Fruit fly (Drosophila melanogaster) whole organism, wandering third instar larva: ENCODE data around the gene RhoGAP92B.
A peak's percentile ranks its signal among the peaks of the same experiment; 100 is the strongest.

ENCODE experiments used
- Abd-B ChIP-seq: fragments of >200 bp; optimal IDR thresholded peaks from 2 replicates; lab custom pipeline; 2017; ENCODE audit warnings: missing biosample characterization, missing genetic modification characterization
- CG32264 ChIP-seq: fragments of 200-800 bp; sonication (Bioruptor generic); optimal IDR thresholded peaks from 2 replicates; lab custom pipeline; 2016; ENCODE audit warnings: missing biosample characterization, missing genetic modification characterization
- CG9705 ChIP-seq: fragments of 200-800 bp; sonication (Bioruptor generic); optimal IDR thresholded peaks from 2 replicates; lab custom pipeline; 2018; ENCODE audit warnings: missing biosample characterization, mild to moderate bottlenecking, missing genetic modification characterization
- Dfd ChIP-seq: fragments of >200 bp; optimal IDR thresholded peaks from 2 replicates; lab custom pipeline; 2017; ENCODE audit warnings: missing biosample characterization, missing genetic modification characterization
- Dif ChIP-seq: fragments of 200-275, 200-300 bp; sonication (Bioruptor generic); optimal IDR thresholded peaks from 2 replicates; lab custom pipeline; 2018; ENCODE audit warnings: missing biosample characterization, missing genetic modification characterization; ENCODE audit not compliant: partially characterized antibody
- HLH106 ChIP-seq: fragments of 200-800 bp; optimal IDR thresholded peaks from 3 replicates; lab custom pipeline; 2019; ENCODE audit warnings: missing biosample characterization, mild to moderate bottlenecking, missing genetic modification characterization, moderate library complexity
- Hnf4 ChIP-seq: fragments of 200-800 bp; sonication (Bioruptor generic); optimal IDR thresholded peaks from 2 replicates; lab custom pipeline; 2016; ENCODE audit warnings: missing biosample characterization, mild to moderate bottlenecking, missing genetic modification characterization
- Hr83 ChIP-seq: fragments of 200-300 bp; sonication (Bioruptor generic); optimal IDR thresholded peaks from 2 replicates; lab custom pipeline; 2016; ENCODE audit warnings: missing biosample characterization, mild to moderate bottlenecking, missing genetic modification characterization, moderate library complexity; ENCODE audit not compliant: poor library complexity, severe bottlenecking
- Mio ChIP-seq: sonication (Bioruptor generic); optimal IDR thresholded peaks from 2 replicates; lab custom pipeline; 2016; ENCODE audit warnings: missing biosample characterization, missing genetic modification characterization
- N ChIP-seq: fragments of >200 bp; optimal IDR thresholded peaks from 2 replicates; lab custom pipeline; 2018; ENCODE audit warnings: missing biosample characterization, missing external identifiers, missing genetic modification characterization
- OdsH ChIP-seq: fragments of 200-800 bp; sonication (Bioruptor generic); optimal IDR thresholded peaks from 2 replicates; lab custom pipeline; 2016; ENCODE audit warnings: missing biosample characterization, mild to moderate bottlenecking, missing genetic modification characterization
- Rel ChIP-seq, 2 experiments: fragments of 200-800 bp; sonication (Bioruptor generic) in 1 of 2; optimal IDR thresholded peaks; 2 replicates in 1 of 2; 3 replicates in 1 of 2; lab custom pipeline; 2016 to 2019; ENCODE audit warnings: mild to moderate bottlenecking in 2 of 2, missing biosample characterization in 2 of 2, missing genetic modification characterization in 2 of 2, moderate library complexity in 1 of 2
- Sp1 ChIP-seq: fragments of 200-800 bp; sonication (Bioruptor generic); optimal IDR thresholded peaks from 3 replicates; lab custom pipeline; 2019; ENCODE audit warnings: missing biosample characterization, mild to moderate bottlenecking, missing genetic modification characterization, moderate library complexity
- Vsx2 ChIP-seq: fragments of 200-300, 225-300 bp; sonication (Bioruptor generic); optimal IDR thresholded peaks from 2 replicates; lab custom pipeline; 2018; ENCODE audit warnings: missing biosample characterization, missing genetic modification characterization; ENCODE audit not compliant: partially characterized antibody
- br ChIP-seq: fragments of 200-800 bp; sonication (Bioruptor generic); optimal IDR thresholded peaks from 2 replicates; lab custom pipeline; 2016; ENCODE audit warnings: missing biosample characterization, missing genetic modification characterization
- dl ChIP-seq, 2 experiments: fragments of 175-275, 200-275 bp in 1 of 2; fragments of 200-275 bp in 1 of 2; sonication (Bioruptor generic); optimal IDR thresholded peaks; lab custom pipeline; 2018; ENCODE audit warnings: mild to moderate bottlenecking in 2 of 2, missing biosample characterization in 2 of 2, missing genetic modification characterization in 2 of 2, moderate library complexity in 2 of 2; ENCODE audit not compliant: partially characterized antibody in 2 of 2, insufficient read depth in 1 of 2
- ey ChIP-seq: fragments of 200-800 bp; sonication (Bioruptor generic); optimal IDR thresholded peaks from 2 replicates; lab custom pipeline; 2016; ENCODE audit warnings: missing biosample characterization, missing genetic modification characterization
- foxo ChIP-seq, 2 experiments: fragments of 200-800 bp; sonication (Bioruptor generic); optimal IDR thresholded peaks; 2 replicates in 1 of 2; 3 replicates in 1 of 2; lab custom pipeline; 2016 to 2017; ENCODE audit warnings: missing biosample characterization in 2 of 2, missing genetic modification characterization in 2 of 2
- fru ChIP-seq: fragments of 200-800 bp; sonication (Bioruptor generic); optimal IDR thresholded peaks from 3 replicates; lab custom pipeline; 2016; ENCODE audit warnings: missing biosample characterization, mild to moderate bottlenecking, missing genetic modification characterization
- jim ChIP-seq: fragments of 175-275, 200-325 bp; sonication (Bioruptor generic); optimal IDR thresholded peaks from 2 replicates; lab custom pipeline; 2016; ENCODE audit warnings: missing biosample characterization, mild to moderate bottlenecking, missing genetic modification characterization
- lola ChIP-seq: fragments of >200 bp; optimal IDR thresholded peaks from 2 replicates; lab custom pipeline; 2017; ENCODE audit warnings: missing biosample characterization, missing genetic modification characterization
- pan ChIP-seq: fragments of >200 bp; optimal IDR thresholded peaks from 2 replicates; lab custom pipeline; 2017
- psq ChIP-seq: fragments of 200-800 bp; sonication (Bioruptor generic); optimal IDR thresholded peaks from 3 replicates; lab custom pipeline; 2017; ENCODE audit warnings: missing biosample characterization, mild to moderate bottlenecking, missing genetic modification characterization, moderate library complexity
- rgr ChIP-seq: fragments of 200-800 bp; sonication (Bioruptor generic); optimal IDR thresholded peaks from 3 replicates; lab custom pipeline; 2016; ENCODE audit warnings: missing biosample characterization, mild to moderate bottlenecking, missing genetic modification characterization
- sage ChIP-seq: fragments of 200-800 bp; sonication (Bioruptor generic); optimal IDR thresholded peaks from 2 replicates; lab custom pipeline; 2016; ENCODE audit warnings: missing biosample characterization, mild to moderate bottlenecking, missing genetic modification characterization
- sv ChIP-seq: fragments of 200-800 bp; sonication (Bioruptor generic); optimal IDR thresholded peaks from 3 replicates; lab custom pipeline; 2016; ENCODE audit warnings: missing biosample characterization, missing genetic modification characterization
- usp ChIP-seq: fragments of >200 bp; optimal IDR thresholded peaks from 2 replicates; lab custom pipeline; 2017; ENCODE audit warnings: missing biosample characterization, missing genetic modification characterization
- woc ChIP-seq: sonication (Bioruptor generic); optimal IDR thresholded peaks from 2 replicates; lab custom pipeline; 2016; ENCODE audit warnings: missing biosample characterization, mild to moderate bottlenecking, missing genetic modification characterization

The RhoGAP92B gene

dm6 chr3R:19909541-19910182, 4.7 kb downstream of the RhoGAP92B start:
- no peak for TF ChIP-seq Hnf4 (GFP tag; lab: Kevin White, UChicago)
- no peak for TF ChIP-seq Dif (GFP tag; lab: Kevin White, UChicago)
- TF ChIP-seq CG32264 = no peak
- no peak for TF ChIP-seq sage (GFP tag; lab: Kevin White, UChicago)
- TF ChIP-seq rgr = no peak
- no peak for TF ChIP-seq HLH106
- TF ChIP-seq psq (GFP tag; lab: Kevin White, UChicago) = no peak
- TF ChIP-seq Rel (GFP tag; optimal IDR thresholded peaks at IDR 0.05; lab: Kevin White, UChicago) = no peak
- TF ChIP-seq Rel (tag; optimal IDR thresholded peaks at IDR 0.05; lab: Kevin White, UChicago) = no peak
- no peak for TF ChIP-seq jim (GFP tag; lab: Kevin White, UChicago)
- TF ChIP-seq N = no peak

dm6 chr3R:19910302-19911029, 5.5 kb downstream of the RhoGAP92B start:
- TF ChIP-seq pan (lab: Kevin White, UChicago) (no peak), Rel (GFP tag; optimal IDR thresholded peaks at IDR 0.05; lab: Kevin White, UChicago) (no peak), Rel (tag; optimal IDR thresholded peaks at IDR 0.05; lab: Kevin White, UChicago) (peak; percentile 83), br (GFP tag; lab: Kevin White, UChicago) (peak; percentile 7)
- TF ChIP-seq, all 38 proteins: peak for 2

- TF ChIP-seq Vsx2 = no peak
- TF ChIP-seq HLH106 = no peak
- no peak for TF ChIP-seq foxo (GFP tag; optimal IDR thresholded peaks at IDR 0.05; lab: Kevin White, UChicago)
- TF ChIP-seq br (GFP tag; lab: Kevin White, UChicago) = no peak
- TF ChIP-seq OdsH (GFP tag; lab: Kevin White, UChicago) = no peak
- TF ChIP-seq sv (GFP tag; lab: Kevin White, UChicago) = no peak
- TF ChIP-seq ey = no peak
- no peak for TF ChIP-seq Mio (GFP tag; lab: Kevin White, UChicago)
- no peak for TF ChIP-seq Dif (GFP tag; lab: Kevin White, UChicago)
- no peak for TF ChIP-seq fru (GFP tag; lab: Kevin White, UChicago)
Measured at dm6 chr3R:19911030-19911429, 6.1 kb downstream of the RhoGAP92B start.

- TF ChIP-seq Hnf4 (GFP tag; lab: Kevin White, UChicago) = no peak
- no peak for TF ChIP-seq br (GFP tag; lab: Kevin White, UChicago)
- no peak for TF ChIP-seq pan (lab: Kevin White, UChicago)
- TF ChIP-seq rgr = no peak
- no peak for TF ChIP-seq psq (GFP tag; lab: Kevin White, UChicago)
- no peak for TF ChIP-seq foxo (GFP tag; optimal IDR thresholded peaks at IDR 0.05; lab: Kevin White, UChicago)
- TF ChIP-seq HLH106 = no peak
- TF ChIP-seq sv (GFP tag; lab: Kevin White, UChicago) = no peak
- no peak for TF ChIP-seq Abd-B
- TF ChIP-seq CG9705 (GFP tag; lab: Kevin White, UChicago) = no peak
- TF ChIP-seq dl (GFP tag; optimal IDR thresholded peaks at IDR 0.05; lab: Kevin White, UChicago; ENCODE audit: insufficient read depth in 1 of 2, partially characterized antibody in 2 of 2) = no peak
Measured at dm6 chr3R:19915312-19915711, 10.3 kb downstream of the RhoGAP92B start, which contains the start of the genes Xport-A and Xport-B. Xport-A (minus strand) TSS chr3R:19915412. Xport-B (minus strand) TSS chr3R:19915412.

- no peak for TF ChIP-seq Dfd (GFP tag; lab: Kevin White, UChicago)
- no peak for TF ChIP-seq Hr83 (GFP tag; lab: Kevin White, UChicago)
- TF ChIP-seq Sp1 (GFP tag; lab: Kevin White, UChicago) = no peak
- no peak for TF ChIP-seq ey
- no peak for TF ChIP-seq woc (GFP tag; lab: Kevin White, UChicago)
- no peak for TF ChIP-seq usp (GFP tag; lab: Kevin White, UChicago)
- no peak for TF ChIP-seq lola (GFP tag; lab: Kevin White, UChicago)
Measured at dm6 chr3R:19917739-19918138, 12.8 kb downstream of the RhoGAP92B start, which contains the start of gene CG4465. CG4465 (minus strand) TSS chr3R:19917839.
